Worm (Caenorhabditis elegans) whole organism, mixed stage, embryonic: Measurements from ENCODE around the gene ajm-1.

Source experiments
- ceh-39 ChIP-seq: fragments of 150-350 bp; optimal IDR thresholded peaks from 2 replicates; lab custom pipeline; 2014; ENCODE audit warnings: missing biosample characterization, missing genetic modification characterization
- drap-1 ChIP-seq: fragments of 200-800 bp; sonication (Bioruptor generic); optimal IDR thresholded peaks from 3 replicates; lab custom pipeline; 2018; ENCODE audit warnings: mild to moderate bottlenecking, missing genetic modification characterization, missing compliant biosample characterization
- lin-32 ChIP-seq: fragments of 200-800 bp; sonication (Bioruptor generic); optimal IDR thresholded peaks from 2 replicates; lab custom pipeline; 2018; ENCODE audit warnings: mild to moderate bottlenecking, missing genetic modification characterization, missing compliant biosample characterization
- lsy-2 ChIP-seq: fragments of 150-350 bp; optimal IDR thresholded peaks from 2 replicates; lab custom pipeline; 2014; ENCODE audit warnings: missing biosample characterization, missing genetic modification characterization
- mep-1 ChIP-seq: fragments of 150-350 bp; optimal IDR thresholded peaks from 2 replicates; lab custom pipeline; 2017; ENCODE audit warnings: missing biosample characterization, missing genetic modification reagents, missing genetic modification characterization, inconsistent platforms
- mls-2 ChIP-seq: sonication (generic microtip); optimal IDR thresholded peaks from 2 replicates; lab custom pipeline; 2016; ENCODE audit warnings: mild to moderate bottlenecking, missing genetic modification characterization, moderate library complexity, missing compliant biosample characterization
- nhr-12 ChIP-seq: fragments of 150-350 bp; optimal IDR thresholded peaks from 2 replicates; lab custom pipeline; 2014; ENCODE audit warnings: missing biosample characterization, missing genetic modification characterization
- pha-4 ChIP-seq: fragments of 150-350 bp; optimal IDR thresholded peaks from 2 replicates; lab custom pipeline; 2018; ENCODE audit warnings: missing biosample characterization, missing genetic modification reagents, missing genetic modification characterization
- tbx-8 ChIP-seq: fragments of 200-800 bp; sonication (Bioruptor generic); optimal IDR thresholded peaks from 2 replicates; lab custom pipeline; 2018; ENCODE audit warnings: mild to moderate bottlenecking, missing genetic modification characterization, moderate library complexity, missing compliant biosample characterization
- unc-120 ChIP-seq: sonication (generic microtip); optimal IDR thresholded peaks from 2 replicates; lab custom pipeline; 2017; ENCODE audit warnings: missing genetic modification characterization, missing compliant biosample characterization; ENCODE audit not compliant: poor library complexity, severe bottlenecking
- unc-39 ChIP-seq: fragments of 150-350 bp; optimal IDR thresholded peaks from 2 replicates; lab custom pipeline; 2014; ENCODE audit warnings: missing biosample characterization, missing genetic modification characterization
- unc-62 ChIP-seq: fragments of 150-350 bp; optimal IDR thresholded peaks from 2 replicates; lab custom pipeline; 2014; ENCODE audit warnings: missing biosample characterization, missing genetic modification reagents, missing genetic modification characterization
- ztf-11 ChIP-seq: fragments of 150-350 bp; optimal IDR thresholded peaks from 2 replicates; lab custom pipeline; 2014; ENCODE audit warnings: missing biosample characterization, missing genetic modification characterization

- no peak for TF ChIP-seq ztf-11 (tag; lab: Kevin White, UChicago)
- no peak for TF ChIP-seq nhr-12 (tag; lab: Kevin White, UChicago)
- no peak for TF ChIP-seq lsy-2 (tag; lab: Kevin White, UChicago)
- no peak for TF ChIP-seq mep-1 (tag; lab: Kevin White, UChicago)
- TF ChIP-seq drap-1 (GFP tag; lab: Kevin White, UChicago) = no peak
- no peak for TF ChIP-seq ceh-39 (tag; lab: Kevin White, UChicago)
- TF ChIP-seq lin-32 (GFP tag; lab: Kevin White, UChicago) = no peak
- no peak for TF ChIP-seq unc-62 (GFP tag; lab: Kevin White, UChicago)
- no peak for TF ChIP-seq unc-120 (tag; lab: Kevin White, UChicago)
- TF ChIP-seq mls-2 (tag; lab: Kevin White, UChicago) = no peak
- TF ChIP-seq tbx-8 (GFP tag; lab: Kevin White, UChicago) = no peak
- TF ChIP-seq pha-4 = no peak
- TF ChIP-seq unc-39 (tag; lab: Kevin White, UChicago) = no peak
Observed at ce11 chrX:9035142-9035541, 47.6 kb upstream of the ajm-1 start.
